Fruit fly (Drosophila melanogaster): Measurements from ENCODE around the gene Cp15.

The Cp15 gene

DNA sequence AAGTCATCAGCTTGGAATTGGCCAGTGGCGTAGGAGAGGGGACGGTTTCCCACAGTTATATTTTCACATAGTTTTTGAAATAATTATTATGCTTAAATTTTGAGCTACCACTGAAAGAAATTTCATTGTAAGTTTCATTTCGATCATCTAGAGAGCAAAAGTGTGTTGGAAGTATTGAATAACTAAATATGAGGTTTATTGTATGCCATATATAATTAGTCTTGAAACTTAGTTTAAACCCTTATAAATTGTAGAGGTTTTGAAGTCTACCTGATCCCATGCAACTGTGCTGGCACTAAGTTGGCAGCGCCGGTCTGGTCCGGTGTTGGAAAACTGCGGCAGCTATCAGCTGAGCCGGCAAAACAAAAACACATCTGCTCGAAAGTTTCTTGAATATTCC is 7.1 kb upstream of the Cp15 start, which contains the start of the genes CG32022 and CG6511 (continued):
- TF ChIP-seq eg (GFP tag; IDR thresholded peaks at IDR 0.05): peak; percentile 96
- TF ChIP-seq topi (GFP tag; optimal IDR thresholded peaks at IDR 0.05): peak; percentile 98
- peak; percentile 95 for TF ChIP-seq CG6808 (GFP tag; optimal IDR thresholded peaks at IDR 0.05)
- peak; percentile 97 for TF ChIP-seq fd59A (GFP tag; optimal IDR thresholded peaks at IDR 0.05)
- TF ChIP-seq Smox (GFP tag; optimal IDR thresholded peaks at IDR 0.05): peak; percentile 97
- peak; percentile 81 for TF ChIP-seq Eip93F (GFP tag; optimal IDR thresholded peaks at IDR 0.05)
- TF ChIP-seq salr (GFP tag; optimal IDR thresholded peaks at IDR 0.05): peak; percentile 96
- TF ChIP-seq CG11902 (GFP tag; optimal IDR thresholded peaks at IDR 0.05): peak; percentile 98
- peak; percentile 95 for TF ChIP-seq CG15336 (GFP tag; IDR thresholded peaks at IDR 0.05)
- TF ChIP-seq Gug (GFP tag; IDR thresholded peaks at IDR 0.05): peak; percentile 96
- peak; percentile 99 for TF ChIP-seq Hr39 (GFP tag; optimal IDR thresholded peaks at IDR 0.05)
- peak; percentile 97 for TF ChIP-seq CG3919 (GFP tag; optimal IDR thresholded peaks at IDR 0.05)

DNA sequence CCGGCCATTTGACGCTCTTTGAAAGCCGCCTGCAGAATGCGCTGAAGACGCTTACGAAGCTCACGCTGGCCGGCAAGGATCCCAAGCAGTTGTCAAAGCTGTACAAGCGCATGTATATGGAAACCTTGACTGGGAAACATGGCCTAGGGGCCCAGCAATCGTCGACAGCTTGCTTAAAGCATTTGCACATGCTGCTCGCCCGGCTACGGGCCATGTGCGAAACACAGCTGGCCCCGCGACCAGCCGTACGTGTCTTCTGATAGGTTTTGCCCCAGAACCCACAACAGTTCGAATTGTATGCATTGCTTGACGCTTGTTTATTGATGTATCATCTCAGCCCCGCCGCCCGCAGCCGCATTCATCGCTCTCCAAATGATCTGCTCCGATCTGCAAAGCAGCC is 3.0 kb upstream of the Cp15 start:
- TF ChIP-seq CG11762 (GFP tag; optimal IDR thresholded peaks at IDR 0.05; ENCODE audit: insufficient read depth) (no peak), OdsH (GFP tag; optimal IDR thresholded peaks at IDR 0.05) (no peak)

dm6 chr3L:8725674-8726073 is 2.6 kb upstream of the Cp15 start, which contains the start of gene CG43965:
Gene CG43965, minus strand, starts transcription at chr3L:8725774.
- no peak for TF ChIP-seq Ets96B (tag; optimal IDR thresholded peaks at IDR 0.05)
- no peak for TF ChIP-seq CG6854 (GFP tag; optimal IDR thresholded peaks at IDR 0.05)
- TF ChIP-seq CG34406 (GFP tag; optimal IDR thresholded peaks at IDR 0.05): no peak
- TF ChIP-seq pdm3 (GFP tag; optimal IDR thresholded peaks at IDR 0.05): no peak
- no peak for TF ChIP-seq Sox14 (GFP tag; optimal IDR thresholded peaks at IDR 0.05)
- TF ChIP-seq CG11294 (GFP tag; IDR thresholded peaks at IDR 0.05): no peak
- no peak for TF ChIP-seq vri (GFP tag; optimal IDR thresholded peaks at IDR 0.05)
- TF ChIP-seq Smox (GFP tag; optimal IDR thresholded peaks at IDR 0.05): no peak
- TF ChIP-seq CG10631 (GFP tag; optimal IDR thresholded peaks at IDR 0.05): no peak
- TF ChIP-seq Lpt (GFP tag; optimal IDR thresholded peaks at IDR 0.05): no peak
- no peak for TF ChIP-seq fd59A (GFP tag; optimal IDR thresholded peaks at IDR 0.05)
- no peak for TF ChIP-seq fkh (GFP tag; optimal IDR thresholded peaks at IDR 0.05)
- TF ChIP-seq CG6163 (GFP tag; IDR thresholded peaks at IDR 0.05): no peak
- TF ChIP-seq topi (GFP tag; optimal IDR thresholded peaks at IDR 0.05): no peak
- no peak for TF ChIP-seq CG11762 (GFP tag; optimal IDR thresholded peaks at IDR 0.05; ENCODE audit: insufficient read depth)
- no peak for TF ChIP-seq CG8319 (GFP tag; optimal IDR thresholded peaks at IDR 0.05)
- TF ChIP-seq esn (GFP tag; optimal IDR thresholded peaks at IDR 0.05): no peak
- TF ChIP-seq CG4318 (GFP tag; optimal IDR thresholded peaks at IDR 0.05): no peak

- TF ChIP-seq CG3919 (GFP tag; optimal IDR thresholded peaks at IDR 0.05) (no peak), OdsH (GFP tag; optimal IDR thresholded peaks at IDR 0.05) (no peak), Eip93F (GFP tag; optimal IDR thresholded peaks at IDR 0.05) (no peak), net (GFP tag; optimal IDR thresholded peaks at IDR 0.05) (no peak), dac (GFP tag; optimal IDR thresholded peaks at IDR 0.05) (no peak), Sox14 (GFP tag; optimal IDR thresholded peaks at IDR 0.05) (no peak), Sox102F (GFP tag; optimal IDR thresholded peaks at IDR 0.05) (no peak), Met (GFP tag; optimal IDR thresholded peaks at IDR 0.05) (no peak), lz (GFP tag; optimal IDR thresholded peaks at IDR 0.05) (no peak), ss (GFP tag; optimal IDR thresholded peaks at IDR 0.05) (no peak), CG6854 (GFP tag; optimal IDR thresholded peaks at IDR 0.05) (no peak), Lpt (GFP tag; optimal IDR thresholded peaks at IDR 0.05) (no peak), CG6163 (GFP tag; IDR thresholded peaks at IDR 0.05) (no peak), Sox15 (GFP tag; optimal IDR thresholded peaks at IDR 0.05) (no peak), CG1621 (tag; optimal IDR thresholded peaks at IDR 0.05) (no peak), cyc (GFP tag; optimal IDR thresholded peaks at IDR 0.05) (no peak), CG10631 (GFP tag; optimal IDR thresholded peaks at IDR 0.05) (no peak), acj6 (GFP tag; optimal IDR thresholded peaks at IDR 0.05) (no peak)
These were observed 1.9 kb upstream of the Cp15 start, which contains the start of gene Cp18 for dm6 chr3L:8726317-8726841. Gene Cp18, plus strand, starts transcription at chr3L:8726791.
